Fruit fly (Drosophila melanogaster) S2 (cell line): Measurements from ENCODE around the gene Nrg.

Experiments used
- CG8478 ChIP-seq: fragments of >200 bp; optimal IDR thresholded peaks from 2 replicates; lab custom pipeline; 2018
- CTCF ChIP-seq, 2 experiments: fragments of >200 bp; optimal IDR thresholded peaks; 2 replicates each; lab custom pipeline; 2018

dm6 chrX:8470588-8470987, 46.6 kb upstream of the Nrg start, which contains the start of gene Cp7Fa:
- TF ChIP-seq CTCF (optimal IDR thresholded peaks at IDR 0.05; lab: Kevin White, UChicago) (no peak), CG8478 (lab: Kevin White, UChicago) (no peak)
